Worm (Caenorhabditis elegans) whole organism, mixed stage, embryonic: ENCODE results near the gene mps-2.

Experiments
- blmp-1 ChIP-seq: fragments of 150-350 bp; optimal IDR thresholded peaks from 2 replicates; lab custom pipeline; 2014; ENCODE audit warnings: missing biosample characterization, missing genetic modification characterization
- ceh-43 ChIP-seq: fragments of 200-800 bp; sonication (Bioruptor generic); optimal IDR thresholded peaks from 2 replicates; lab custom pipeline; 2018; ENCODE audit warnings: mild to moderate bottlenecking, missing genetic modification characterization, moderate library complexity, missing compliant biosample characterization
- ceh-83 ChIP-seq: fragments of 200-800 bp; sonication (Bioruptor generic); optimal IDR thresholded peaks from 2 replicates; lab custom pipeline; 2018; ENCODE audit warnings: mild to moderate bottlenecking, missing genetic modification characterization, missing compliant biosample characterization
- cnd-1 ChIP-seq: fragments of 200-800 bp; sonication (Bioruptor generic); optimal IDR thresholded peaks from 2 replicates; lab custom pipeline; 2018; ENCODE audit warnings: mild to moderate bottlenecking, missing genetic modification characterization, missing compliant biosample characterization
- drap-1 ChIP-seq: fragments of 200-800 bp; sonication (Bioruptor generic); optimal IDR thresholded peaks from 3 replicates; lab custom pipeline; 2018; ENCODE audit warnings: mild to moderate bottlenecking, missing genetic modification characterization, missing compliant biosample characterization
- elt-1 ChIP-seq: sonication (generic microtip); optimal IDR thresholded peaks from 2 replicates; lab custom pipeline; 2017; ENCODE audit warnings: missing genetic modification characterization, mild to moderate bottlenecking, missing compliant biosample characterization, antibody characterized with exemption, moderate library complexity, borderline replicate concordance; ENCODE audit not compliant: insufficient read depth
- elt-3 ChIP-seq: fragments of 150-350 bp; optimal IDR thresholded peaks from 2 replicates; lab custom pipeline; 2014; ENCODE audit warnings: missing biosample characterization, missing genetic modification characterization
- flh-1 ChIP-seq: fragments of 200-800 bp; sonication (Bioruptor generic); optimal IDR thresholded peaks from 2 replicates; lab custom pipeline; 2018; ENCODE audit warnings: mild to moderate bottlenecking, missing genetic modification characterization, moderate library complexity, missing compliant biosample characterization
- lin-13 ChIP-seq: fragments of 150-350 bp; optimal IDR thresholded peaks from 2 replicates; lab custom pipeline; 2014; ENCODE audit warnings: missing biosample characterization, missing genetic modification characterization
- lin-32 ChIP-seq: fragments of 200-800 bp; sonication (Bioruptor generic); optimal IDR thresholded peaks from 2 replicates; lab custom pipeline; 2018; ENCODE audit warnings: mild to moderate bottlenecking, missing genetic modification characterization, missing compliant biosample characterization
- mab-5 ChIP-seq: fragments of 150-350 bp; optimal IDR thresholded peaks from 2 replicates; lab custom pipeline; 2014; ENCODE audit warnings: missing biosample characterization, missing genetic modification characterization
- mep-1 ChIP-seq: fragments of 150-350 bp; optimal IDR thresholded peaks from 2 replicates; lab custom pipeline; 2017; ENCODE audit warnings: missing biosample characterization, missing genetic modification reagents, missing genetic modification characterization, inconsistent platforms
- mls-2 ChIP-seq: sonication (generic microtip); optimal IDR thresholded peaks from 2 replicates; lab custom pipeline; 2016; ENCODE audit warnings: mild to moderate bottlenecking, missing genetic modification characterization, moderate library complexity, missing compliant biosample characterization
- nhr-12 ChIP-seq: fragments of 150-350 bp; optimal IDR thresholded peaks from 2 replicates; lab custom pipeline; 2014; ENCODE audit warnings: missing biosample characterization, missing genetic modification characterization
- nhr-237 ChIP-seq: fragments of 150-350 bp; optimal IDR thresholded peaks from 2 replicates; lab custom pipeline; 2014; ENCODE audit warnings: missing biosample characterization, missing genetic modification characterization
- nhr-28 ChIP-seq: fragments of 150-350 bp; optimal IDR thresholded peaks from 2 replicates; lab custom pipeline; 2014; ENCODE audit warnings: missing biosample characterization, missing genetic modification characterization
- pha-4 ChIP-seq: fragments of 150-350 bp; optimal IDR thresholded peaks from 2 replicates; lab custom pipeline; 2018; ENCODE audit warnings: missing biosample characterization, missing genetic modification reagents, missing genetic modification characterization
- snpc-4 ChIP-seq: fragments of 150-350 bp; optimal IDR thresholded peaks from 2 replicates; lab custom pipeline; 2014; ENCODE audit warnings: missing biosample characterization, missing genetic modification characterization
- sptf-1 ChIP-seq: sonication (generic microtip); optimal IDR thresholded peaks from 2 replicates; lab custom pipeline; 2017; ENCODE audit warnings: mild to moderate bottlenecking, missing genetic modification characterization, moderate library complexity, missing compliant biosample characterization
- unc-120 ChIP-seq: sonication (generic microtip); optimal IDR thresholded peaks from 2 replicates; lab custom pipeline; 2017; ENCODE audit warnings: missing genetic modification characterization, missing compliant biosample characterization; ENCODE audit not compliant: poor library complexity, severe bottlenecking
- unc-39 ChIP-seq: fragments of 150-350 bp; optimal IDR thresholded peaks from 2 replicates; lab custom pipeline; 2014; ENCODE audit warnings: missing biosample characterization, missing genetic modification characterization
- zip-8 ChIP-seq: fragments of 150-350 bp; optimal IDR thresholded peaks from 2 replicates; lab custom pipeline; 2014; ENCODE audit warnings: missing biosample characterization, missing genetic modification characterization
- ztf-11 ChIP-seq: fragments of 150-350 bp; optimal IDR thresholded peaks from 2 replicates; lab custom pipeline; 2014; ENCODE audit warnings: missing biosample characterization, missing genetic modification characterization

The mps-2 gene

DNA sequence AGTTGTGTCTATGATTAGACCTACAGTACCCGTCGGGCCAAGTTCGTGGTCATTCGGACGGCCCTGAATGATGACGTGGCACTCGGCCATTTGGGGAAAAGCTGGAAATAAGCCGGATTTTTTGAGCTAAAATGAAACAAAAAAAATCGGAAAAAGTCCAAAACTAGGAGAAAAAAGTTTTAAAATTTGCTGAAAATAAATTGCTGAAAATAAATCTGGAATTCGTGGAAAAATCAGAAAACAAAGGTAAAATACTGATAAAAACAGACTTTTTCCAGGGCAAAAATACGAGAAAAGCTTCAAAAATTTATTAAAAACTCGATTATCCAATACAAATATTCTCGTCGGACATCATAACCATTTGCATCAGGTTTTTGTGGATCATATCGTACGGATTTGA, 28.4 kb downstream of the mps-2 start, which contains the start of gene B0432.9:
B0432.9 (minus strand) TSS at position 101 of the 400 bp plus-strand sequence.
- TF ChIP-seq mep-1 (tag; lab: Kevin White, UChicago), result no peak
- no peak for TF ChIP-seq mab-5 (tag; lab: Kevin White, UChicago)
- TF ChIP-seq, all 35 proteins: peak for 0

DNA sequence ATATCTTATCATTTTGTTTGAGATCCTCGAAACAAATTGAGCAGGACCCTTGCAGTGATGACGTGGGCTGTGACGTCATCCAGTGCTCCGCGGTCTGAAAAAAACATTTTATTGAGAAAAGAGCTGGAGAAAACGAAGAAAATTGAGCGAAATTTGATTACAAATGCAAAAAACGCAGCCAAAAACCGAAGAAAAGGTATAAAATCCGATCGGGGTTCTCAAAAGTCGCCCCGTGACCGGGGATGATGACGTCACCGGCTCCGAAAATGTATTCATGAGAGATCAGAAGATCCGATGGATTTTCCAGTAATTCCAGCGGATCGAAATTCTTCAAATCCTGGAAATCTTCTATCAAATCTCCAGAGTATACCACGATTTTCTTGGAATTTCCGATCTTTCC, 29.5 kb downstream of the mps-2 start, which contains the start of gene trul-1:
trul-1 (minus strand) TSS at position 101 of the 400 bp plus-strand sequence.
- TF ChIP-seq flh-1 (GFP tag; lab: Kevin White, UChicago), result no peak
- peak; percentile 85 for TF ChIP-seq zip-8 (tag; lab: Kevin White, UChicago)
- TF ChIP-seq blmp-1 (tag; lab: Kevin White, UChicago), result no peak

DNA sequence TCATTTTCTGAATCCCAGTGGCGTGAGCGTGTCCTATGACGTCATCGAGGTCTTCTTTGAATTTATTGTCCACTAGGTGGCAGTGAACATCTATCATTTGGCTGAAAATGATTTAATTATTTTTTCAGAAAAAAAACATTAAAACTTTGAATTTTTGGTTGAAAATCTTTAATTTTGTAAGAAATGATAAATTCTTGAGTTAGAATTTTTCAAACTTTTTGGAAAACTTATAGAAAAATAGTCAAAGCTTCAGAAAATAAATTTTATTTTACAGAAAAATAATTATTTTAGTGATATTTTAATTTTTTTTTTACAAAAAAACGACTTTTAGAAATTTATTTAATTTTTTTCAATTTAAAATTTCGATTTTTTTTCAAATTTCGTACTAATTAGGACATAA, 33.4 kb downstream of the mps-2 start, which contains the start of gene B0432.8:
B0432.8 (minus strand) TSS at position 101 of the 400 bp plus-strand sequence.
- TF ChIP-seq zip-8 (tag; lab: Kevin White, UChicago), result peak; percentile 78
- TF ChIP-seq nhr-28, result no peak

DNA sequence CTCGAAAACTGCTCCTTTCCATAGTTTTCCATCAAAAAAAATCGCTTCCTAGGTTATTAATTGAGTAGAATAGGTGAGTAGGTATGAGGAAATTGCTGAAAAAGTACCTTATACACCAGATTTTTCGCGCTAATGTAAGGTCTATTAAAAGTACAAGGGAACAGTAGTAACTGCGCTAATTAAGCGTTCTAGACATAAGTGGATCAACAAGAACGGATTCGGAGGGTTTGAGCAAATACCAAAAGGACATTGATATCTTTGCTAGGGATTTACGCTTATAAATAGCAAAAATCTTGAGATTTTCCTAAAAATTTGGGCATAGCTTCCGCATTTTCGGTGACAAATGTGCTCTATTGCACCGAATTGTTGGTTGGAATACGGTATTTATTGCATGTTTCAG, 38.1 kb downstream of the mps-2 start, which contains the start of gene B0432.7:
B0432.7 (minus strand) TSS at position 101 of the 400 bp plus-strand sequence.
- TF ChIP-seq mls-2 (tag; lab: Kevin White, UChicago), result no peak
- no peak for TF ChIP-seq lin-32 (GFP tag; lab: Kevin White, UChicago)
- TF ChIP-seq nhr-12 (tag; lab: Kevin White, UChicago), result no peak
- TF ChIP-seq snpc-4, result no peak
- no peak for TF ChIP-seq mab-5 (tag; lab: Kevin White, UChicago)
- no peak for TF ChIP-seq unc-39 (tag; lab: Kevin White, UChicago)
- TF ChIP-seq mep-1 (tag; lab: Kevin White, UChicago), result no peak
- TF ChIP-seq pha-4 (tag; lab: Kevin White, UChicago), result no peak
- no peak for TF ChIP-seq lin-13 (tag; lab: Kevin White, UChicago)
- no peak for TF ChIP-seq ceh-83 (GFP tag; lab: Kevin White, UChicago)
- no peak for TF ChIP-seq elt-1 (tag; lab: Kevin White, UChicago)
- TF ChIP-seq ztf-11 (tag; lab: Kevin White, UChicago), result no peak

DNA sequence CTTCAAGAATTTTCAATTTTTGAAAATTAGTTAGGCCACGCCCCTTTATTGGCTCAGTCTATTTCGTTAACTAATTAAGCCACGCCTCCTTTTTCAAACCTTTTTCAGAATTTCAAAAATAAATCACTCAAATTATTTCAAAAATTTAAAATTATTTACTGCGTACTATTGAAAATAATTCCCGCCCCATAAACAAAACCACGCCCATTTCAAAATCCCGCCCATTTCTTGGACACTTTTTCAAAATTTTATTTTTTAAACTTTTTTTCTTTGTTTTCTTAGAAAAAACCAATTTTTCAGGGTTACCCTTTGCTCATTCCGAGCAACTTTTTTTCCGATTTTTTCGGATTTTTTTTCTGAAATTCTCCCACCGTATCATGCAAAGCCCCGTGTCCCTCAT, 48.0 kb downstream of the mps-2 start, which contains the start of gene B0432.14:
B0432.14 (plus strand) TSS at position 301 of the 400 bp plus-strand sequence.
- TF ChIP-seq lin-13 (tag; lab: Kevin White, UChicago) (no peak), cnd-1 (tag; lab: Kevin White, UChicago) (no peak), sptf-1 (tag; lab: Kevin White, UChicago) (no peak), elt-1 (tag; lab: Kevin White, UChicago) (no peak), nhr-28 (no peak), mab-5 (tag; lab: Kevin White, UChicago) (no peak), pha-4 (tag; lab: Kevin White, UChicago) (no peak), nhr-237 (tag; lab: Kevin White, UChicago) (no peak), zip-8 (tag; lab: Kevin White, UChicago) (no peak), elt-3 (tag; lab: Kevin White, UChicago) (no peak), drap-1 (no peak), unc-39 (tag; lab: Kevin White, UChicago) (no peak)

DNA sequence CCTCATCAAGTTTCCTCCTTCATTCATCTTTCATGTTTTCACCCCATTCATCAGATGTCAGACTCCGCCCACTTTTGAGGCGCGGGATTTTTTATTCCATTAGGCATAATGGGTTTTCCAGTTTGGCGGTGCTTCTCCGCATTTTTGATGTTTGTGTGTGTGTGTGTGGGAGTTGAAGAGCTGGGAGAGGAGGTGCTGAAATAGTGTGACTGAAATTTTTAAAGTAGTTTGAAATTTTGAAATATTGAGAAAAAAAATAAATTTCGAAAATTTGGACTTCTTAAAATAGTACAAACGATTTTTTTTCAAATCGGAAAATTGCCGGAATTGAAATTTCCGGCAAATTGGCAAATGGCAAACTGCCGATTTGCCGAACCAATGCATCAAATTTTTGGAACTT, 48.4 kb downstream of the mps-2 start, which contains the start of gene scc-2:
scc-2 (minus strand) TSS at position 101 of the 400 bp plus-strand sequence.
- TF ChIP-seq ceh-43 (GFP tag; lab: Kevin White, UChicago) (no peak), unc-120 (tag; lab: Kevin White, UChicago) (no peak), nhr-28 (no peak), ceh-83 (GFP tag; lab: Kevin White, UChicago) (no peak), sptf-1 (tag; lab: Kevin White, UChicago) (no peak)
